Worm (Caenorhabditis elegans): ENCODE results near the gene lsm-3.
A peak's percentile ranks its signal among the peaks of the same experiment; 100 is the strongest.

- TF ChIP-seq Y22D7AL.16 (tag; optimal IDR thresholded peaks at IDR 0.05) (no peak), unc-42 (tag; optimal IDR thresholded peaks at IDR 0.05) (peak; percentile 89), pqm-1 (tag; optimal IDR thresholded peaks at IDR 0.05) (no peak), tbx-2 (tag; optimal IDR thresholded peaks at IDR 0.05) (peak; percentile 67), ceh-9 (tag; optimal IDR thresholded peaks at IDR 0.05) (no peak), mec-3 (tag; optimal IDR thresholded peaks at IDR 0.05; ENCODE audit: borderline replicate concordance) (no peak), pha-4 (tag; optimal IDR thresholded peaks at IDR 0.05) (no peak), K02D7.2 (tag; optimal IDR thresholded peaks at IDR 0.05) (peak; percentile 52)
Measured at ce11 chrIV:13386043-13386442, 960 bp upstream of the lsm-3 start, which contains the start of the genes Y62E10A.20, Y62E10A.23 and mdt-9.

Data from whole organism, late embryonic.